Fruit fly (Drosophila melanogaster): ENCODE data around the gene hep.

The hep gene

dm6 chrX:13131063-13131773 is 41.0 kb upstream of the hep start (continued):
- TF ChIP-seq kah (GFP tag; optimal IDR thresholded peaks at IDR 0.05) (peak; percentile 96), exex (tag; optimal IDR thresholded peaks at IDR 0.05) (peak; percentile 93), dimm (GFP tag; IDR thresholded peaks at IDR 0.05) (peak; percentile 99), CG1529 (GFP tag; optimal IDR thresholded peaks at IDR 0.05) (peak; percentile 97), ttk (GFP tag; IDR thresholded peaks at IDR 0.05) (peak; percentile 100), CG15011 (GFP tag; optimal IDR thresholded peaks at IDR 0.05) (peak; percentile 97), CG1233 (GFP tag; optimal IDR thresholded peaks at IDR 0.05) (peak; percentile 98), yki (optimal IDR thresholded peaks at IDR 0.05) (peak; percentile 93), CG9437 (GFP tag; optimal IDR thresholded peaks at IDR 0.05) (peak; percentile 92), Hr51 (GFP tag; optimal IDR thresholded peaks at IDR 0.05) (peak; percentile 98 to 99), sob (GFP tag; IDR thresholded peaks at IDR 0.05) (peak; percentile 99), toy (GFP tag; IDR thresholded peaks at IDR 0.05) (peak; percentile 98), knrl (GFP tag; IDR thresholded peaks at IDR 0.05; ENCODE audit: partially characterized antibody) (peak; percentile 48; the same call in 1 of the 3 replicates), pho (GFP tag; optimal IDR thresholded peaks at IDR 0.05) (peak; percentile 99), CG2129 (GFP tag; IDR thresholded peaks at IDR 0.05; ENCODE audit: partially characterized antibody) (no peak), CG32772 (GFP tag; IDR thresholded peaks at IDR 0.05) (peak; percentile 99), D19B (GFP tag; optimal IDR thresholded peaks at IDR 0.05) (peak; percentile 96), CG13424 (tag; optimal IDR thresholded peaks at IDR 0.05) (peak; percentile 98), Drgx (GFP tag; IDR thresholded peaks at IDR 0.05) (peak; percentile 100), CG10366 (GFP tag; IDR thresholded peaks at IDR 0.05) (peak; percentile 99), Med (GFP tag) (peak; percentile 100), CG7372 (GFP tag; IDR thresholded peaks at IDR 0.05) (peak; percentile 99), zfh1 (GFP tag; IDR thresholded peaks at IDR 0.05) (peak; percentile 100), tin (GFP tag; optimal IDR thresholded peaks at IDR 0.05) (peak; percentile 99), pnt (GFP tag; optimal IDR thresholded peaks at IDR 0.05) (peak; percentile 99), Abd-B (GFP tag; optimal IDR thresholded peaks at IDR 0.05) (peak; percentile 97), Ptx1 (GFP tag; IDR thresholded peaks at IDR 0.05) (peak; percentile 99), jigr1 (GFP tag; IDR thresholded peaks at IDR 0.05) (peak; percentile 98), Hr78 (GFP tag; optimal IDR thresholded peaks at IDR 0.05) (peak in 1 of 2 experiments; percentile 87), CG7987 (GFP tag; optimal IDR thresholded peaks at IDR 0.05) (peak; percentile 95), gro (GFP tag; optimal IDR thresholded peaks at IDR 0.05) (peak; percentile 99), CG8944 (GFP tag; optimal IDR thresholded peaks at IDR 0.05) (peak; percentile 99), Dbx (GFP tag; IDR thresholded peaks at IDR 0.05) (peak; percentile 99), Opbp (GFP tag; IDR thresholded peaks at IDR 0.05; ENCODE audit: partially characterized antibody) (peak; percentile 59; the same call in 1 of the 3 replicates), Hr39 (optimal IDR thresholded peaks at IDR 0.05) (no peak), CG11723 (GFP tag; optimal IDR thresholded peaks at IDR 0.05) (peak; percentile 99), bsh (GFP tag; optimal IDR thresholded peaks at IDR 0.05) (peak; percentile 97 to 98), scrt (GFP tag; optimal IDR thresholded peaks at IDR 0.05) (peak; percentile 97), CG16863 (GFP tag; optimal IDR thresholded peaks at IDR 0.05) (peak; percentile 99), peb (GFP tag; IDR thresholded peaks at IDR 0.05) (peak; percentile 97), CG10274 (GFP tag; optimal IDR thresholded peaks at IDR 0.05) (peak; percentile 96), ase (GFP tag; IDR thresholded peaks at IDR 0.05) (peak; percentile 99), D19A (tag; optimal IDR thresholded peaks at IDR 0.05) (peak; percentile 95), ems (GFP tag; optimal IDR thresholded peaks at IDR 0.05) (peak; percentile 99), CG8924 (tag; optimal IDR thresholded peaks at IDR 0.05) (peak; percentile 99), CG8388 (GFP tag; optimal IDR thresholded peaks at IDR 0.05) (peak; percentile 95), CG12071 (GFP tag; optimal IDR thresholded peaks at IDR 0.05) (peak; percentile 99), CG17612 (GFP tag; IDR thresholded peaks at IDR 0.05) (peak; percentile 98), Ets97D (GFP tag; optimal IDR thresholded peaks at IDR 0.05) (peak; percentile 94), emc (GFP tag; optimal IDR thresholded peaks at IDR 0.05) (peak; percentile 98)

All from whole organism, embryonic.